Fruit fly (Drosophila melanogaster) whole organism, embryonic: ENCODE results near the gene CG14402.

Experiments
- CG14441 ChIP-seq: fragments of 200-800 bp; sonication (Bioruptor generic); IDR thresholded peaks from 2 replicates; pipeline ENCODE4 v1.3.6; 2022; ENCODE audit warnings: missing biosample characterization, missing genetic modification characterization
- CG9932 ChIP-seq: fragments of 200-800 bp; sonication (Bioruptor generic); IDR thresholded peaks from 2 replicates; pipeline ENCODE4 v1.3.6; 2022; ENCODE audit warnings: missing biosample characterization, missing genetic modification characterization
- Fer2 ChIP-seq: fragments of 200-800 bp; sonication (Bioruptor generic); optimal IDR thresholded peaks from 2 replicates; lab custom pipeline; 2018; ENCODE audit warnings: missing biosample characterization, mild to moderate bottlenecking, missing genetic modification characterization, moderate library complexity
- Hr3 ChIP-seq: fragments of 200-800 bp; sonication (Bioruptor generic); optimal IDR thresholded peaks from 3 replicates; lab custom pipeline; 2016; ENCODE audit warnings: missing biosample characterization, missing genetic modification characterization
- NC2α ChIP-seq: fragments of 200-800 bp; sonication (Bioruptor generic); optimal IDR thresholded peaks from 2 replicates; lab custom pipeline; 2016; ENCODE audit warnings: missing biosample characterization, missing genetic modification characterization
- eve ChIP-seq, 2 experiments: fragments of >200 bp; optimal IDR thresholded peaks; 2 replicates each; lab custom pipeline; 2017; ENCODE audit warnings: missing biosample characterization in 2 of 2, missing genetic modification characterization in 2 of 2
- h ChIP-seq: fragments of >200 bp; optimal IDR thresholded peaks from 2 replicates; lab custom pipeline; 2017
- mam ChIP-seq: fragments of 200-800 bp; sonication (Bioruptor generic); optimal IDR thresholded peaks from 3 replicates; lab custom pipeline; 2016; ENCODE audit warnings: missing biosample characterization, missing genetic modification characterization

dm6 chr2L:20887273-20887672, 38.2 kb downstream of the CG14402 start:
- TF ChIP-seq CG9932 (no peak), Hr3 (no peak), NC2α (GFP tag; lab: Kevin White, UChicago) (no peak), eve (GFP tag; optimal IDR thresholded peaks at IDR 0.05; lab: Kevin White, UChicago) (no peak), Fer2 (tag; lab: Kevin White, UChicago) (no peak), h (lab: Kevin White, UChicago) (no peak), CG14441 (GFP tag; lab: Robert Waterston, UW) (no peak), mam (GFP tag; lab: Kevin White, UChicago) (no peak)
